Worm (Caenorhabditis elegans): ENCODE results near the gene C16C8.20.

- TF ChIP-seq lin-39 (tag; optimal IDR thresholded peaks at IDR 0.05) (no peak), nhr-25 (tag; optimal IDR thresholded peaks at IDR 0.05) (no peak), fos-1 (tag; optimal IDR thresholded peaks at IDR 0.05) (no peak), pqm-1 (tag; optimal IDR thresholded peaks at IDR 0.05) (no peak), zag-1 (tag; optimal IDR thresholded peaks at IDR 0.05) (no peak), nhr-76 (tag; optimal IDR thresholded peaks at IDR 0.05) (no peak), elt-2 (tag; optimal IDR thresholded peaks at IDR 0.05) (no peak), ztf-4 (tag; optimal IDR thresholded peaks at IDR 0.05) (no peak), nhr-237 (tag; optimal IDR thresholded peaks at IDR 0.05) (no peak), nhr-43 (tag; optimal IDR thresholded peaks at IDR 0.05; ENCODE audit: poor library complexity, severe bottlenecking) (no peak), fkh-10 (GFP tag; optimal IDR thresholded peaks at IDR 0.05) (no peak), nhr-77 (tag; optimal IDR thresholded peaks at IDR 0.05) (no peak)
Measured at ce11 chrII:3446647-3447046, at the start of gene C16C8.20, which contains the start of gene gldi-6.
